Worm (Caenorhabditis elegans) whole organism, L4/young adult: ENCODE data around the gene kvs-1.
"Not testable (repeated sequence)": the region's sequence is repeated elsewhere in the genome, so short reads cannot be mapped to it uniquely, and the experiment has no call there.

Experiments
- W03F9.2 ChIP-seq: fragments of 150-350 bp; optimal IDR thresholded peaks from 2 replicates; lab custom pipeline; 2014; ENCODE audit warnings: missing biosample characterization, missing genetic modification characterization
- dao-5 ChIP-seq: sonication (generic microtip); optimal IDR thresholded peaks from 2 replicates; lab custom pipeline; 2016; ENCODE audit warnings: missing genotype, missing genetic modification characterization, moderate library complexity, missing compliant biosample characterization
- him-1 ChIP-seq: sonication (generic microtip); optimal IDR thresholded peaks from 2 replicates; lab custom pipeline; 2016; ENCODE audit warnings: missing genotype, missing genetic modification reagents, missing genetic modification characterization, missing compliant biosample characterization

The kvs-1 gene

DNA sequence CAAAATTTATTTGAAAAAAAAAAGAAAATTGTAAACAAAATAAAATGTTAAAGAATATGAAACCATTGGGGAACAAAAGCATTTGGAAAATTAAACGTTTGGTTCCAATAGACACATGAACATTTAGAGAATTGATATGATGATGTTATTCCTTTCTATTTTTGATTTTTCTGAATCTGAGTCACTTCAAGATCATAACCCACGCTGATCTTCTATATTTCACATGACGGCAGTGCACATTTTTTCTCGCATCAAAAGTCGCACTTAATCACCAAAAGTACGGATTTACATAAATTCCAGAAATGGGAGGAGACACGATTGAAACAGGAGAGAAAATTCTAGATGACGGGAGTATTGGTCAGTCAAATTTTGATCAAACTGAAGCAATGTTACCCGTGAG is 34.2 kb downstream of the kvs-1 start, which contains the start of gene F27D9.2:
TSS of gene F27D9.2 (plus strand) at position 301 of the 400 bp plus-strand sequence.
- no peak for TF ChIP-seq him-1 (tag; lab: Kevin White, UChicago)
- TF ChIP-seq W03F9.2 (tag; lab: Kevin White, UChicago): no peak
- TF ChIP-seq dao-5 (tag; lab: Kevin White, UChicago): no peak

ce11 chrX:7670655-7671054 is 36.3 kb downstream of the kvs-1 start, which contains the start of gene F27D9.7:
F27D9.7 (minus strand) TSS chrX:7670755.
- TF ChIP-seq W03F9.2 (tag; lab: Kevin White, UChicago): no peak
- no peak for TF ChIP-seq dao-5 (tag; lab: Kevin White, UChicago)
- no peak for TF ChIP-seq him-1 (tag; lab: Kevin White, UChicago)

DNA sequence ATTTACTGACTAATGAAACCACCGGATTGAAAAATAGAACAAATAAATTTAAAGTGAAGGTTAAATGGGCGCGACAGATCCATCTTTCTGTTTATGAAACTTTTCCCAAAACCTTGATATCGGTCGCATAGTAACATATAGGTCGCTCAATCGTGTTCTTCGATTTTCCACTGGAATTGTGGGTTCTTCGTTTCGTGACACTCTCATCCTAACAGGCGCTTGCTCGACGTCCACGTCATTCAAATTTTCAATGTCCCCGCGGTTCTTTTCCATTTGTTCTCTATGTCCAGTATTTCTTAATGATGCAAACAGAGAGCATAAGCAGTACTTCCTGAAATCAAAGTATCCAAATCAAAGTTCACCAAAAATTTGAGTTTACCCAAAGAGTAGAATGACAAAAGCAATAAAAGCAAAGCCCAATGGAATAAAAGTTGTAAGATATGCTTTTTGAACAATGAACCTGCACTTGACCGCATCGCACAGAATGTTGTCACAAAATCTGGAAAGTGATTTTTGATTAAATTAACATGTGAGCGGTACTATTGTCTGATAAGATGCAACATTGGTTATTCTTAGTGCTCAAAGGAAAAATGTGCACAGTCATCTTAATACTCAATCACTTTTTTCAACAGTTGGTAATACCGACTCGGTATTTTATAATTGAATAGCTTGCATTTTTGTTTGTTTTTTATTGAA is 39.4 kb downstream of the kvs-1 start, which contains the start of gene F27D9.13:
TSS of gene F27D9.13 (minus strand) at position 51 of the 696 bp plus-strand sequence.
- TF ChIP-seq W03F9.2 (tag; lab: Kevin White, UChicago) (no peak), dao-5 (tag; lab: Kevin White, UChicago) (no peak), him-1 (tag; lab: Kevin White, UChicago) (no peak)

ce11 chrX:7665401-7665800 is 41.5 kb downstream of the kvs-1 start:
- TF ChIP-seq dao-5 (tag; lab: Kevin White, UChicago): no peak
- TF ChIP-seq W03F9.2 (tag; lab: Kevin White, UChicago): no peak
- no peak for TF ChIP-seq him-1 (tag; lab: Kevin White, UChicago)

- TF ChIP-seq W03F9.2, him-1, dao-5 (tag; lab: Kevin White, UChicago): not testable (repeated sequence)
Measured at ce11 chrX:7664819-7665218, 42.1 kb downstream of the kvs-1 start, which contains the start of gene dhs-29. dhs-29 (minus strand) TSS chrX:7664919.

ce11 chrX:7664419-7664818 is 42.5 kb downstream of the kvs-1 start:
- no peak for TF ChIP-seq him-1 (tag; lab: Kevin White, UChicago)
- no peak for TF ChIP-seq dao-5 (tag; lab: Kevin White, UChicago)
- TF ChIP-seq W03F9.2 (tag; lab: Kevin White, UChicago): no peak

ce11 chrX:7662532-7662931 is 44.4 kb downstream of the kvs-1 start:
- TF ChIP-seq dao-5 (tag; lab: Kevin White, UChicago) (no peak), W03F9.2 (tag; lab: Kevin White, UChicago) (no peak), him-1 (tag; lab: Kevin White, UChicago) (no peak)

ce11 chrX:7661628-7662027 is 45.3 kb downstream of the kvs-1 start:
- TF ChIP-seq him-1 (tag; lab: Kevin White, UChicago) (no peak), dao-5 (tag; lab: Kevin White, UChicago) (no peak), W03F9.2 (tag; lab: Kevin White, UChicago) (no peak)

DNA sequence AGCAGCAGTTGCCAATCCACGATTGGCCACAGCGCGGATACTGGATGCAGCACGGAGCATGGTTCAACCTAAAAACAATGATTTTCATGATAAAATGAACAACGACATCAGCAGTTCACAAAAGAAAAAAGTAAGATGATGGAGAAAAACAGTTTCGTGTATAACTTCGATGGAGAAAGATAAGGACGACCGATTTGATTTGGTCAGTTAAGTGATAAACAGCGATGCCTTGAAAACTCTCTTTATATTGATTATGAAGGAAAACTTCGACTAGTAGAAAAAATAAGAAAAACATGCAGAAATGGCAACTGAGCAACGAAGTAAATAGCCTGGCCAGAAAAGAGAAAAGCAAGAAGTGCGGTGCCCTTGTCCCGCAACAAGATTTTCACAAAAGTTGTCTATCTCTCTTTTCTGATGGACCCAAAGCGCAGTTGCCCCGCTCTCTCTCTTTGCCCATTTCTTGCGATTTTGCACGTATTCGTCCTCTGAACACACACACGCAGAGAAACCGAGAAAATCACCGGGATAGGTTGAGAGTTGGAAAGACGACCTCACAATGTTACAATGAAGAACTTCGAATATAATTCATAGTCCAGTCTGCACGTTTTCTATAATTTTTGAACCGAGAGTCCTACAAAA is 45.9 kb downstream of the kvs-1 start, which contains the start of gene pcca-1:
TSS of gene pcca-1 (minus strand) at position 68 of the 639 bp plus-strand sequence.
- TF ChIP-seq W03F9.2 (tag; lab: Kevin White, UChicago) (no peak), dao-5 (tag; lab: Kevin White, UChicago) (no peak), him-1 (tag; lab: Kevin White, UChicago) (no peak)

- no peak for TF ChIP-seq W03F9.2 (tag; lab: Kevin White, UChicago)
Measured at ce11 chrX:7659591-7660433, 47.1 kb downstream of the kvs-1 start.

ce11 chrX:7656875-7657274 is 50.1 kb downstream of the kvs-1 start, which contains the start of gene F27D9.12:
F27D9.12 (minus strand) TSS chrX:7656975.
- TF ChIP-seq W03F9.2 (tag; lab: Kevin White, UChicago) (no peak), dao-5 (tag; lab: Kevin White, UChicago) (no peak), him-1 (tag; lab: Kevin White, UChicago) (no peak)

- no peak for TF ChIP-seq dao-5 (tag; lab: Kevin White, UChicago)
- no peak for TF ChIP-seq him-1 (tag; lab: Kevin White, UChicago)
- TF ChIP-seq W03F9.2 (tag; lab: Kevin White, UChicago): no peak
Measured at ce11 chrX:7655469-7656003, 51.4 kb downstream of the kvs-1 start.
